Fruit fly (Drosophila melanogaster): ENCODE measurements around the gene nmd.

nmd gene

dm6 chr2L:10303786-10304185 is at the start of gene nmd:
Gene nmd (minus strand): TSS chr2L:10303947.
- TF ChIP-seq Stat92E (GFP tag; optimal IDR thresholded peaks at IDR 0.05): no peak
- TF ChIP-seq CG4424 (GFP tag; optimal IDR thresholded peaks at IDR 0.05): no peak
- no peak for TF ChIP-seq CG4707 (GFP tag; optimal IDR thresholded peaks at IDR 0.05)
- TF ChIP-seq CG17568 (GFP tag; optimal IDR thresholded peaks at IDR 0.05): no peak
- TF ChIP-seq CG12769 (tag; optimal IDR thresholded peaks at IDR 0.05): no peak
- TF ChIP-seq unc-4 (GFP tag; IDR thresholded peaks at IDR 0.05; ENCODE audit: partially characterized antibody): peak; percentile 30; the same call in 1 of the 2 replicates
- no peak for TF ChIP-seq CG5953 (GFP tag; IDR thresholded peaks at IDR 0.05)
- peak; percentile 55 for TF ChIP-seq CG12659 (GFP tag; optimal IDR thresholded peaks at IDR 0.05)
- peak; percentile 47 for TF ChIP-seq Sry-δ (GFP tag; optimal IDR thresholded peaks at IDR 0.05)
- TF ChIP-seq Dll (GFP tag; IDR thresholded peaks at IDR 0.05; ENCODE audit: partially characterized antibody): no peak
- TF ChIP-seq ERR (GFP tag; optimal IDR thresholded peaks at IDR 0.05): no peak
- TF ChIP-seq Nf-YC (tag; optimal IDR thresholded peaks at IDR 0.05): peak; percentile 31
- peak; percentile 48 for TF ChIP-seq Ets97D (GFP tag; optimal IDR thresholded peaks at IDR 0.05)
- TF ChIP-seq NK7.1 (GFP tag; optimal IDR thresholded peaks at IDR 0.05): no peak
- TF ChIP-seq CG9932 (GFP tag; IDR thresholded peaks at IDR 0.05): no peak; the same call in 1 of the 2 replicates
- TF ChIP-seq Max (GFP tag; optimal IDR thresholded peaks at IDR 0.05): peak; percentile 51
- peak; percentile 53 for TF ChIP-seq CG13287 (GFP tag; IDR thresholded peaks at IDR 0.05; ENCODE audit: partially characterized antibody)
- TF ChIP-seq Ets65A (GFP tag): peak; percentile 60
- peak in 1 of 2 experiments; percentile 12 for TF ChIP-seq dpn (GFP tag; optimal IDR thresholded peaks at IDR 0.05)
- TF ChIP-seq CG4360 (GFP tag; IDR thresholded peaks at IDR 0.05): no peak
- peak; percentile 46 for TF ChIP-seq CG12391 (tag; optimal IDR thresholded peaks at IDR 0.05)
- TF ChIP-seq vnd (GFP tag; IDR thresholded peaks at IDR 0.05; ENCODE audit: partially characterized antibody): no peak
- TF ChIP-seq pfk (GFP tag; optimal IDR thresholded peaks at IDR 0.05): peak; percentile 95
- TF ChIP-seq CG12155 (GFP tag; optimal IDR thresholded peaks at IDR 0.05): no peak
- no peak for TF ChIP-seq Dfd (GFP tag; optimal IDR thresholded peaks at IDR 0.05)
- TF ChIP-seq CG34422 (GFP tag; IDR thresholded peaks at IDR 0.05): no peak
- peak; percentile 9 for TF ChIP-seq maf-S (GFP tag; optimal IDR thresholded peaks at IDR 0.05)
- TF ChIP-seq pzg (GFP tag; optimal IDR thresholded peaks at IDR 0.05): peak; percentile 80
- peak; percentile 45 for TF ChIP-seq dm (GFP tag; optimal IDR thresholded peaks at IDR 0.05)
- no peak for TF ChIP-seq Usf (GFP tag; optimal IDR thresholded peaks at IDR 0.05)
- TF ChIP-seq Hr51 (GFP tag; optimal IDR thresholded peaks at IDR 0.05): peak in 1 of 2 experiments; percentile 24
- no peak for TF ChIP-seq CG6765 (GFP tag; optimal IDR thresholded peaks at IDR 0.05)
- TF ChIP-seq Mes4 (GFP tag; optimal IDR thresholded peaks at IDR 0.05): no peak
- TF ChIP-seq Gug (GFP tag; IDR thresholded peaks at IDR 0.05): no peak
- no peak for TF ChIP-seq Ssrp (tag; optimal IDR thresholded peaks at IDR 0.05)
- 0 out of 2 replicates have a peak, but pooled peaks have one; percentile 28 for TF ChIP-seq Awh (GFP tag; IDR thresholded peaks at IDR 0.05)
- TF ChIP-seq Ravus (GFP tag; IDR thresholded peaks at IDR 0.05): no peak
- peak; percentile 8 for TF ChIP-seq CG2712 (tag; optimal IDR thresholded peaks at IDR 0.05)
- peak; percentile 50; the same call in 1 of the 3 replicates for TF ChIP-seq CG16813 (GFP tag; IDR thresholded peaks at IDR 0.05; ENCODE audit: partially characterized antibody)
- TF ChIP-seq onecut (GFP tag; IDR thresholded peaks at IDR 0.05): peak; percentile 32; the same call in 1 of the 2 replicates
- peak; percentile 92 for TF ChIP-seq CG2116 (GFP tag; optimal IDR thresholded peaks at IDR 0.05)
- TF ChIP-seq YL-1 (GFP tag; optimal IDR thresholded peaks at IDR 0.05): peak; percentile 64
- no peak for TF ChIP-seq oc (tag; optimal IDR thresholded peaks at IDR 0.05)
- TF ChIP-seq CG8924 (tag; optimal IDR thresholded peaks at IDR 0.05): no peak
- no peak for TF ChIP-seq HLH4C (GFP tag; IDR thresholded peaks at IDR 0.05; ENCODE audit: partially characterized antibody)
- TF ChIP-seq bbx (GFP tag; IDR thresholded peaks at IDR 0.05; ENCODE audit: partially characterized antibody): peak; percentile 38; the same call in 1 of the 2 replicates
- peak; percentile 26 for TF ChIP-seq CG13894 (tag; optimal IDR thresholded peaks at IDR 0.05)
- peak; percentile 32 for TF ChIP-seq Hmr (GFP tag; optimal IDR thresholded peaks at IDR 0.05)
- no peak for TF ChIP-seq CG6272 (GFP tag; IDR thresholded peaks at IDR 0.05)
